Worm (Caenorhabditis elegans): ENCODE measurements around the gene cyp-25A4.

ce11 chrIII:3887586-3887985, 35.7 kb upstream of the cyp-25A4 start:
- TF ChIP-seq tbx-8 (GFP tag; optimal IDR thresholded peaks at IDR 0.05) = no peak
- TF ChIP-seq unc-62 (GFP tag; optimal IDR thresholded peaks at IDR 0.05) = no peak
- no peak for TF ChIP-seq lin-13 (tag; optimal IDR thresholded peaks at IDR 0.05)
- no peak for TF ChIP-seq unc-120 (tag; optimal IDR thresholded peaks at IDR 0.05; ENCODE audit: poor library complexity, severe bottlenecking)
